Fruit fly (Drosophila melanogaster) whole organism, adult: ENCODE results near the gene Mondo.

Experiments used
- CG11617 ChIP-seq: fragments of 200-800 bp; sonication (Bioruptor generic); optimal IDR thresholded peaks from 2 replicates; lab custom pipeline; 2017; ENCODE audit warnings: mild to moderate bottlenecking, missing biosample characterization, missing genetic modification reagents, missing genetic modification characterization
- CG12768 ChIP-seq: fragments of 200-800 bp; sonication (Bioruptor generic); optimal IDR thresholded peaks from 2 replicates; lab custom pipeline; 2017; ENCODE audit warnings: missing biosample characterization, missing genetic modification characterization, mild to moderate bottlenecking, moderate library complexity, missing genetic modification reagents
- CG7101 ChIP-seq: fragments of 200-800 bp; sonication (Bioruptor generic); optimal IDR thresholded peaks from 2 replicates; lab custom pipeline; 2018; ENCODE audit warnings: missing biosample characterization, mild to moderate bottlenecking, missing genetic modification characterization, moderate library complexity
- Mnt ChIP-seq: fragments of 200-800 bp; sonication (Bioruptor generic); optimal IDR thresholded peaks from 2 replicates; lab custom pipeline; 2016; ENCODE audit warnings: missing biosample characterization, mild to moderate bottlenecking, missing genetic modification characterization
- bab1 ChIP-seq: fragments of 200-800 bp; sonication (Bioruptor generic); optimal IDR thresholded peaks from 3 replicates; lab custom pipeline; 2019; ENCODE audit warnings: missing biosample characterization, mild to moderate bottlenecking, missing genetic modification characterization, moderate library complexity
- cnc ChIP-seq, 2 experiments: fragments of >200 bp; optimal IDR thresholded peaks; 2 replicates each; lab custom pipeline; 2017
- tj ChIP-seq: fragments of 200-800 bp; sonication (Bioruptor generic); optimal IDR thresholded peaks from 3 replicates; lab custom pipeline; 2017; ENCODE audit warnings: missing biosample characterization, mild to moderate bottlenecking, missing genetic modification characterization, moderate library complexity

DNA sequence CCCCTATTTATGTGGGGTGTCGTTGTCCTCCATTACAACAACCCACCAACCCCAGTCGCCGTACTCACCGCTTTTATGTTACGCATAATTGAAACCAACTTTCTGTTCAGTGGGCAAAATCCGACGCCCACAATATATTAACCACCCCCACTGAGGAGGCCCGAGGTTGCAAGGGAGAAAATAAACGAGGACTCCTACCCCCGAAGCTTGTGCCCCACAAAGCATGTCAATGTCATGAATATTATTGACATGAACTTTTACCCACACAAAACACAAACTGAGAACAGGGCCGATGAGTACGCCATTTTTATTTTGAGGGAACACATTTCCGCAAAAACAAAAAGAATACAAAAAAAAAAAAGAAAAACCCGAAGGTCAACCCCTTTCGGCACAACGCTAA, 61.9 kb downstream of the Mondo start:
- TF ChIP-seq CG12768 = no peak
- TF ChIP-seq CG7101 (tag; lab: Kevin White, UChicago) = no peak
- TF ChIP-seq Mnt (GFP tag; lab: Kevin White, UChicago) = no peak
- no peak for TF ChIP-seq bab1 (GFP tag; lab: Kevin White, UChicago)
- no peak for TF ChIP-seq tj (GFP tag; lab: Kevin White, UChicago)
- TF ChIP-seq cnc (optimal IDR thresholded peaks at IDR 0.05; lab: Kevin White, UChicago) = no peak
- TF ChIP-seq CG11617 (GFP tag; lab: Kevin White, UChicago) = no peak
